Worm (Caenorhabditis elegans) whole organism, L1 larva: ENCODE measurements around the gene W01C9.2.
A peak's percentile ranks its signal among the peaks of the same experiment; 100 is the strongest.

ENCODE experiments used
- C34B4.2 ChIP-seq: sonication (generic microtip); optimal IDR thresholded peaks from 2 replicates; lab custom pipeline; 2017; ENCODE audit warnings: mild to moderate bottlenecking, missing genetic modification characterization, missing compliant biosample characterization
- F16B12.6 ChIP-seq: fragments of 150-350 bp; optimal IDR thresholded peaks from 2 replicates; lab custom pipeline; 2014; ENCODE audit warnings: missing biosample characterization, missing genetic modification characterization
- aly-2 ChIP-seq: fragments of 150-350 bp; optimal IDR thresholded peaks from 2 replicates; lab custom pipeline; 2014; ENCODE audit warnings: missing biosample characterization, missing genetic modification characterization
- blmp-1 ChIP-seq: fragments of 150-350 bp; optimal IDR thresholded peaks from 2 replicates; lab custom pipeline; 2014; ENCODE audit warnings: missing biosample characterization, missing genetic modification characterization
- ceh-8 ChIP-seq: fragments of 200-800 bp; sonication (Bioruptor generic); optimal IDR thresholded peaks from 2 replicates; lab custom pipeline; 2018; ENCODE audit warnings: mild to moderate bottlenecking, missing genetic modification characterization, moderate library complexity, missing compliant biosample characterization
- ceh-88 ChIP-seq: fragments of 200-800 bp; sonication (Bioruptor generic); IDR thresholded peaks from 2 replicates; pipeline ENCODE4 v1.3.6; 2022; ENCODE audit warnings: missing genetic modification characterization, missing compliant biosample characterization
- ces-1 ChIP-seq: fragments of 150-350 bp; optimal IDR thresholded peaks from 2 replicates; lab custom pipeline; 2014; ENCODE audit warnings: missing biosample characterization, missing genetic modification reagents, missing genetic modification characterization
- dsc-1 ChIP-seq: sonication (generic microtip); optimal IDR thresholded peaks from 2 replicates; lab custom pipeline; 2016; ENCODE audit warnings: mild to moderate bottlenecking, missing genetic modification characterization, missing compliant biosample characterization
- efl-1 ChIP-seq, 4 experiments: fragments of 150-350 bp; optimal IDR thresholded peaks in 3 of 4; peaks in 1 of 4; 1 replicate in 1 of 4; 2 replicates in 3 of 4; lab custom pipeline; 2014; ENCODE audit warnings: missing biosample characterization in 2 of 4, missing genetic modification characterization in 2 of 4, missing genetic modification reagents in 2 of 4
- egl-13 ChIP-seq: sonication (generic microtip); optimal IDR thresholded peaks from 2 replicates; lab custom pipeline; 2016; ENCODE audit warnings: missing genotype, missing genetic modification reagents, missing genetic modification characterization, missing compliant biosample characterization
- elt-3 ChIP-seq, 6 experiments: fragments of 150-350 bp in 1 of 6; sonication (generic microtip); optimal IDR thresholded peaks; 2 replicates each; lab custom pipeline; 2017 to 2018; ENCODE audit warnings: missing biosample characterization in 6 of 6, missing genetic modification characterization in 6 of 6, inconsistent platforms in 1 of 6
- ets-5 ChIP-seq: fragments of 200-800 bp; sonication (Bioruptor generic); IDR thresholded peaks from 2 replicates; pipeline ENCODE4 v1.3.6; 2022; ENCODE audit warnings: missing genetic modification characterization, missing compliant biosample characterization
- fkh-8 ChIP-seq: sonication (generic microtip); optimal IDR thresholded peaks from 2 replicates; lab custom pipeline; 2016; ENCODE audit warnings: mild to moderate bottlenecking, missing genetic modification characterization, missing compliant biosample characterization
- hlh-17 ChIP-seq: fragments of 200-800 bp; sonication (Bioruptor generic); optimal IDR thresholded peaks from 2 replicates; lab custom pipeline; 2018; ENCODE audit warnings: missing genetic modification characterization, mild to moderate bottlenecking, missing compliant biosample characterization, moderate library complexity, borderline replicate concordance
- irx-1 ChIP-seq: sonication (generic microtip); optimal IDR thresholded peaks from 2 replicates; lab custom pipeline; 2016; ENCODE audit warnings: missing genetic modification characterization, missing compliant biosample characterization
- jun-1 ChIP-seq: fragments of 150-350 bp; optimal IDR thresholded peaks from 2 replicates; lab custom pipeline; 2014; ENCODE audit warnings: missing biosample characterization, missing genetic modification reagents, missing genetic modification characterization
- lin-13 ChIP-seq: fragments of 150-350 bp; optimal IDR thresholded peaks from 2 replicates; lab custom pipeline; 2014; ENCODE audit warnings: missing biosample characterization, missing genetic modification reagents, missing genetic modification characterization
- lin-14 ChIP-seq: fragments of 200-800 bp; sonication (Bioruptor generic); optimal IDR thresholded peaks from 2 replicates; lab custom pipeline; 2018; ENCODE audit warnings: mild to moderate bottlenecking, missing genetic modification characterization, moderate library complexity, missing compliant biosample characterization
- lin-35 ChIP-seq, 2 experiments: fragments of 150-350 bp; optimal IDR thresholded peaks; 2 replicates each; lab custom pipeline; 2014; ENCODE audit warnings: missing biosample characterization in 2 of 2, missing genetic modification characterization in 2 of 2, missing genetic modification reagents in 2 of 2
- lsy-2 ChIP-seq, 2 experiments: fragments of 150-350 bp; optimal IDR thresholded peaks; 2 replicates each; lab custom pipeline; 2014; ENCODE audit warnings: missing biosample characterization in 2 of 2, missing genetic modification characterization in 2 of 2
- mep-1 ChIP-seq: fragments of 150-350 bp; optimal IDR thresholded peaks from 2 replicates; lab custom pipeline; 2014; ENCODE audit warnings: missing biosample characterization, missing genetic modification characterization
- nhr-20 ChIP-seq: sonication (generic microtip); optimal IDR thresholded peaks from 2 replicates; lab custom pipeline; 2016; ENCODE audit warnings: mild to moderate bottlenecking, missing genetic modification characterization, missing compliant biosample characterization
- nhr-237 ChIP-seq: fragments of 150-350 bp; optimal IDR thresholded peaks from 2 replicates; lab custom pipeline; 2014; ENCODE audit warnings: missing biosample characterization, missing genetic modification characterization
- nhr-77 ChIP-seq: fragments of 150-350 bp; optimal IDR thresholded peaks from 2 replicates; lab custom pipeline; 2014; ENCODE audit warnings: missing biosample characterization, missing genetic modification characterization
- nhr-85 ChIP-seq: sonication (generic microtip); peaks from one replicate; lab custom pipeline; 2016; ENCODE audit warnings: missing genetic modification characterization, inconsistent platforms, missing compliant biosample characterization
- pag-3 ChIP-seq: sonication (generic microtip); optimal IDR thresholded peaks from 2 replicates; lab custom pipeline; 2017; ENCODE audit warnings: missing genetic modification characterization, mild to moderate bottlenecking, missing compliant biosample characterization, antibody characterized with exemption, borderline replicate concordance; ENCODE audit not compliant: insufficient read depth
- pax-3 ChIP-seq: fragments of 200-800 bp; sonication (Bioruptor generic); optimal IDR thresholded peaks from 2 replicates; lab custom pipeline; 2018; ENCODE audit warnings: mild to moderate bottlenecking, missing genetic modification characterization, moderate library complexity, missing compliant biosample characterization
- rnt-1 ChIP-seq: sonication (generic microtip); optimal IDR thresholded peaks from 2 replicates; lab custom pipeline; 2016; ENCODE audit warnings: mild to moderate bottlenecking, missing genetic modification characterization, moderate library complexity, missing compliant biosample characterization
- snpc-4 ChIP-seq: fragments of 150-350 bp; optimal IDR thresholded peaks from 2 replicates; lab custom pipeline; 2014; ENCODE audit warnings: missing biosample characterization, missing genetic modification characterization
- snu-23 ChIP-seq: sonication (generic microtip); optimal IDR thresholded peaks from 2 replicates; lab custom pipeline; 2016; ENCODE audit warnings: missing genetic modification characterization, missing compliant biosample characterization
- tbx-2 ChIP-seq: sonication (generic microtip); optimal IDR thresholded peaks from 2 replicates; lab custom pipeline; 2016; ENCODE audit warnings: missing genetic modification characterization, missing compliant biosample characterization
- unc-130 ChIP-seq: fragments of 150-350 bp; optimal IDR thresholded peaks from 2 replicates; lab custom pipeline; 2017; ENCODE audit warnings: missing biosample characterization, missing genetic modification characterization, inconsistent platforms
- unc-98 ChIP-seq: fragments of 200-800 bp; sonication (Bioruptor generic); IDR thresholded peaks from 2 replicates; pipeline ENCODE4 v1.3.6; 2022; ENCODE audit warnings: missing genetic modification characterization, missing compliant biosample characterization
- zag-1 ChIP-seq: fragments of 150-350 bp; optimal IDR thresholded peaks from 2 replicates; lab custom pipeline; 2014; ENCODE audit warnings: missing biosample characterization, missing genetic modification characterization
- ztf-11 ChIP-seq, 2 experiments: sonication (generic microtip); optimal IDR thresholded peaks; 2 replicates each; lab custom pipeline; 2016 to 2017; ENCODE audit warnings: missing genetic modification characterization in 2 of 2, missing biosample characterization in 1 of 2, missing compliant biosample characterization in 1 of 2

W01C9.2 gene

DNA sequence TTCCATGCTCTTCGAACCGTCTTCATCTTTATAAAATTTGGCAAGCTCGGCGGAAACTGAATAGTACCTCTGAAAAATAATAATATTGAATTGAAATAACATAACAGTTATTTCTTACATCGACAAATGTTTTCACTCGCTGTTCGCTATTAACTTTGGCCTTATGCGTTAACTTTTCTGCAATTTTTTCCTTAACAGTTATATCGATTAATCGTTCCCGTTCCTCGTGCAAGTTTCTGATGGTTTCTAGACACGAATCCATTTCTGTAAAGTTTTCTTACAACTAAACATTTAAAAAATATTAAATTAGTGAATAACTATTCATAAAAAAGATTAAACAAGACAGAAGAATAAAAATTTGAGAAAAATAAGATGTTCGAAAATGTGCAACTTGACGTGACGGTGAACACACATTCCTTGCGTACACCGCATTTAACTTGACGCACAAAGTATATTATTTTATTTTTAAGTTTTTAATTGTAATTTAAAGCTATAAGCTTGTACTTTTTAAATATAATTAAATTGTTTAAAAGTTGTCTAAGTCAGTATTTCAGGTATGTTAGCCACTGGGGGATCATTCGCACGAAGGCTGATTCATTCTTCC, 10.9 kb upstream of the W01C9.2 start, which contains the start of the genes prp-9 and mrps-18B (continued):
- peak; percentile 75 for TF ChIP-seq unc-130 (tag; lab: Kevin White, UChicago)
- TF ChIP-seq lin-35 (GFP tag; optimal IDR thresholded peaks at IDR 0.05; lab: Kevin White, UChicago), result peak in 1 of 2 experiments; percentile 46
- peak; percentile 35 for TF ChIP-seq nhr-20 (tag; lab: Kevin White, UChicago)
- no peak for TF ChIP-seq ceh-88 (GFP tag; lab: Robert Waterston, UW)
- TF ChIP-seq ces-1, result no peak

DNA sequence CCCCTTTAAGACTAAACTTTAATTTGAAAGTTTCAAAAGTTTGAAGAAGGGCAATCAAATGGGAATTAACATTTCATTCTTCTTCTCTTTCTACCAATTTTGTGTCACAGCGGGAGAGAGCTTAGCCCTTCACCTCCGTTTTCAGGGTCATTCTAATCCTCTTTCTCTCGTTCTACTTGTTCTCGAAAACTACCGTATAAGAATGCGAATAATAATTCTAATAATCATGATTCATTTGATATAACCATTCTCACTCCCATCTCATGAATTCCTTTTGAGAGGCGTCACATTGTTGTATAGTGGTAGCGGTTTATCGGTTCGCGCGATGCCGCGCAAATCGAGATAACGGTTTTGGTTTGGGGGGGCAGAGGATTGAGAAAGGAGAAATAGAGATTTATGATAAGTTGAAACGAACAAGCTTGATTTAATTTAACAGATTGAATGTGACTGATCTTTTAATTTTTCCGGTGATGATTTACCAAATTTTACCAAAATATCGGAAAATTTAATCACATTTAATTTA, 6.9 kb upstream of the W01C9.2 start:
- peak in 1 of 2 experiments; percentile 13 for TF ChIP-seq lsy-2 (tag; optimal IDR thresholded peaks at IDR 0.05; lab: Kevin White, UChicago)
- TF ChIP-seq nhr-85 (tag; lab: Kevin White, UChicago), result peak; percentile 60
- no peak for TF ChIP-seq unc-98 (GFP tag; lab: Robert Waterston, UW)
- TF ChIP-seq egl-13 (tag; lab: Kevin White, UChicago), result no peak
- TF ChIP-seq C34B4.2 (tag; lab: Kevin White, UChicago), result no peak
- no peak for TF ChIP-seq pax-3
- TF ChIP-seq nhr-237 (tag; lab: Kevin White, UChicago), result no peak
- no peak for TF ChIP-seq zag-1 (tag; lab: Kevin White, UChicago)
- no peak for TF ChIP-seq tbx-2 (tag; lab: Kevin White, UChicago)
- no peak for TF ChIP-seq hlh-17
- TF ChIP-seq lin-13 (GFP tag; lab: Kevin White, UChicago), result no peak
- TF ChIP-seq snu-23 (GFP tag; lab: Kevin White, UChicago), result peak; percentile 13
- TF ChIP-seq pag-3 (tag; lab: Kevin White, UChicago), result no peak
- peak in 1 of 6 experiments; percentile 29 for TF ChIP-seq elt-3 (tag; optimal IDR thresholded peaks at IDR 0.05; lab: Kevin White, UChicago)
- no peak for TF ChIP-seq fkh-8 (tag; lab: Kevin White, UChicago)
- no peak for TF ChIP-seq jun-1 (tag; lab: Kevin White, UChicago)
- TF ChIP-seq blmp-1 (tag; lab: Kevin White, UChicago), result peak; percentile 75
- TF ChIP-seq aly-2 (tag; lab: Kevin White, UChicago), result no peak
- no peak for TF ChIP-seq ceh-8
- no peak for TF ChIP-seq F16B12.6 (tag; lab: Kevin White, UChicago)
- TF ChIP-seq ztf-11 (tag; optimal IDR thresholded peaks at IDR 0.05; lab: Kevin White, UChicago), result no peak
- TF ChIP-seq ceh-88 (GFP tag; lab: Robert Waterston, UW), result no peak
- TF ChIP-seq rnt-1 (tag; lab: Kevin White, UChicago), result no peak
- peak; percentile 9 for TF ChIP-seq mep-1
- TF ChIP-seq nhr-77 (tag; lab: Kevin White, UChicago), result no peak
- no peak for TF ChIP-seq snpc-4 (tag; lab: Kevin White, UChicago)
- TF ChIP-seq lin-14 (GFP tag; lab: Kevin White, UChicago), result peak; percentile 2
- no peak for TF ChIP-seq irx-1 (tag; lab: Kevin White, UChicago)
- no peak for TF ChIP-seq ces-1
- no peak for TF ChIP-seq ets-5 (GFP tag; lab: Robert Waterston, UW)

DNA sequence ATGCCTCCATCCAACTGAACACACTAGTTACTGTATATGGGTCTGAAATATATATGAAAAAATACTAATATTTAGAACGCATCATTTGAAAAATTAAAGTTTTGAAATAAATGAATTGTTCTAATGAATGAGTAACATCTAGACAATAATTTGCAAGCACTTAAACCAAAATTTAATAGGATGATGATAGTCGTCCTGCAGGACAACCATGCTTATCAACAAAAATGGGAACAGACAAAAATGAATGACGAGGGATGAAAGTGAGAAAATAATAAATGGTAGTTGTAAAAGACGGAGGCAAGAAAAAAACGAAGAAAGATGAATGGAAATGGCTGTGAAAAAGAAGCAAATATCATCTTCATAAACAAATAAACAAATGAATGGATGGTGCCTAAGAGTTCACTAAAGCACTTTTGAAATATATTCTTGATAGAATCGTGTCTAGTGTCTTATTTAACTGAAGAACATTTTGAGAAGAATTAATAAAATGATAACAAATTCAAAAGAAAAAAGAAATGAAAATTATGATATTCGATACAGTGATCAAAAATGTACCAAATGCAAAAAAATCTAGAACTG, 4.9 kb upstream of the W01C9.2 start, which contains the start of gene gldi-7:
gldi-7 (minus strand) TSS at position 42 of the 579 bp plus-strand sequence.
- TF ChIP-seq blmp-1 (tag; lab: Kevin White, UChicago) (peak; percentile 11), ceh-8 (no peak), efl-1 (optimal IDR thresholded peaks at IDR 0.05; lab: Kevin White, UChicago) (no peak), efl-1 (GFP tag; optimal IDR thresholded peaks at IDR 0.05 in 1 of 2; lab: Kevin White, UChicago) (peak in 1 of 2 experiments; percentile 54)

DNA sequence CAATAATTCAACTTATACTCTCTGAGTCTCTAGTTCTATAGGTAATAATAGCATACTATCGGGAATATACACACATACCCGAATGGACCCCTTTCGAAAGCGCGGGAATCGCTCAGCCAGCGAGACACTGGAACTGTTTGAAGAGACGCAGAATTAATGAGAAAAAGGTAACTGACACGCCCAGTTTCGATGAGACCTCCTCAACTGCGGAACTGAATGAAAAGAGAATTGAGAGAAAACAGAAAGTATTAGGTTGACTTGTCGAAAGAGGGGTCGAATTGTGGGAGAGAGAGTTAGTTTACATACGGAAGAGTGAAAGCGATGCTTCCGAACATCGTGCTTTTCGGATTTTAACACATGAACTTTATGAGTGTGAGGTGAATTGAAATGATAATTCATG, 4.1 kb upstream of the W01C9.2 start:
- TF ChIP-seq rnt-1 (tag; lab: Kevin White, UChicago) (peak; percentile 6), efl-1 (optimal IDR thresholded peaks at IDR 0.05; lab: Kevin White, UChicago) (no peak), efl-1 (GFP tag; optimal IDR thresholded peaks at IDR 0.05 in 1 of 2; lab: Kevin White, UChicago) (peak in 1 of 2 experiments; percentile 31), snu-23 (GFP tag; lab: Kevin White, UChicago) (peak; percentile 11), blmp-1 (tag; lab: Kevin White, UChicago) (peak; percentile 98), nhr-85 (tag; lab: Kevin White, UChicago) (peak; percentile 8), dsc-1 (tag; lab: Kevin White, UChicago) (no peak)
